Fruit fly (Drosophila melanogaster): ENCODE results near the gene Swt1.

The Swt1 gene

dm6 chrX:18116811-18117383, 26.6 kb upstream of the Swt1 start, which contains the start of gene wupA (continued):
- TF ChIP-seq CG1602 (GFP tag; optimal IDR thresholded peaks at IDR 0.05): no peak
- TF ChIP-seq CG9727 (GFP tag; optimal IDR thresholded peaks at IDR 0.05): no peak
- TF ChIP-seq ssp (GFP tag; IDR thresholded peaks at IDR 0.05): no peak
- TF ChIP-seq CG3838 (GFP tag; optimal IDR thresholded peaks at IDR 0.05): no peak
- TF ChIP-seq trh (GFP tag; optimal IDR thresholded peaks at IDR 0.05): no peak
- TF ChIP-seq wor (GFP tag; IDR thresholded peaks at IDR 0.05): no peak
- TF ChIP-seq croc (GFP tag; conservative IDR thresholded peaks at IDR 0.05): no peak
- TF ChIP-seq CG14667 (GFP tag; IDR thresholded peaks at IDR 0.05): no peak
- no peak for TF ChIP-seq Antp (GFP tag; optimal IDR thresholded peaks at IDR 0.05)
- TF ChIP-seq org-1 (GFP tag; optimal IDR thresholded peaks at IDR 0.05): no peak
- TF ChIP-seq Lim3 (GFP tag; IDR thresholded peaks at IDR 0.05): no peak
- TF ChIP-seq CG12104 (GFP tag; optimal IDR thresholded peaks at IDR 0.05): no peak
- no peak for TF ChIP-seq MESR4 (GFP tag; optimal IDR thresholded peaks at IDR 0.05)
- TF ChIP-seq CG17568 (GFP tag; optimal IDR thresholded peaks at IDR 0.05): no peak
- TF ChIP-seq fd96Cb (tag; optimal IDR thresholded peaks at IDR 0.05): no peak
- TF ChIP-seq ftz-f1 (GFP tag; optimal IDR thresholded peaks at IDR 0.05): peak; percentile 40
- TF ChIP-seq mld (GFP tag; IDR thresholded peaks at IDR 0.05; ENCODE audit: partially characterized antibody): no peak
- TF ChIP-seq psq (GFP tag; optimal IDR thresholded peaks at IDR 0.05): no peak
- TF ChIP-seq twi (tag; optimal IDR thresholded peaks at IDR 0.05): no peak
- TF ChIP-seq CG15073 (GFP tag; optimal IDR thresholded peaks at IDR 0.05): no peak
- TF ChIP-seq CG15601 (tag; optimal IDR thresholded peaks at IDR 0.05): no peak
- no peak for TF ChIP-seq CG15514 (GFP tag; optimal IDR thresholded peaks at IDR 0.05)
- TF ChIP-seq lilli (GFP tag; optimal IDR thresholded peaks at IDR 0.05): no peak
- no peak for TF ChIP-seq CG6683 (GFP tag; optimal IDR thresholded peaks at IDR 0.05)
- TF ChIP-seq Hsf (GFP tag; optimal IDR thresholded peaks at IDR 0.05): no peak
- no peak for TF ChIP-seq Abd-B (GFP tag; optimal IDR thresholded peaks at IDR 0.05)
- no peak for TF ChIP-seq CG31388 (GFP tag; optimal IDR thresholded peaks at IDR 0.05)
- TF ChIP-seq mam (GFP tag; optimal IDR thresholded peaks at IDR 0.05): no peak
- TF ChIP-seq Dfd (GFP tag; optimal IDR thresholded peaks at IDR 0.05): no peak
- TF ChIP-seq Nf-YA (GFP tag; IDR thresholded peaks at IDR 0.05): no peak

- peak; percentile 61; the same call in 2 of the 3 replicates for TF ChIP-seq sr (GFP tag; IDR thresholded peaks at IDR 0.05)
- TF ChIP-seq ci (GFP tag; IDR thresholded peaks at IDR 0.05): 0 out of 3 replicates have a peak, but pooled peaks have one; percentile 19
- no peak for TF ChIP-seq pho (GFP tag; optimal IDR thresholded peaks at IDR 0.05)
- no peak for TF ChIP-seq fd64A (GFP tag; optimal IDR thresholded peaks at IDR 0.05)
- peak; percentile 5 for TF ChIP-seq sens (GFP tag)
- TF ChIP-seq Deaf1 (tag; optimal IDR thresholded peaks at IDR 0.05): peak; percentile 20
- TF ChIP-seq Ets65A (GFP tag): peak; percentile 57
- no peak for TF ChIP-seq dysf (GFP tag; IDR thresholded peaks at IDR 0.05)
- TF ChIP-seq CG10321 (GFP tag; IDR thresholded peaks at IDR 0.05): peak; percentile 71
- TF ChIP-seq Trl (optimal IDR thresholded peaks at IDR 0.05): peak in 1 of 2 experiments; percentile 19
- no peak for TF ChIP-seq Trl (GFP tag; optimal IDR thresholded peaks at IDR 0.05)
- 0 out of 3 replicates have a peak, but pooled peaks have one; percentile 61 for TF ChIP-seq so (GFP tag; IDR thresholded peaks at IDR 0.05)
- no peak for TF ChIP-seq lov (optimal IDR thresholded peaks at IDR 0.05)
- TF ChIP-seq lov (GFP tag; IDR thresholded peaks at IDR 0.05): no peak
- no peak for TF ChIP-seq Ssrp (tag; optimal IDR thresholded peaks at IDR 0.05)
- no peak for TF ChIP-seq twi (tag; optimal IDR thresholded peaks at IDR 0.05)
- peak; percentile 91 for TF ChIP-seq CG7372 (GFP tag; IDR thresholded peaks at IDR 0.05)
Observed at dm6 chrX:18114770-18115169, 24.5 kb upstream of the Swt1 start.

Data from whole organism, embryonic.